Fruit fly (Drosophila melanogaster) whole organism, embryonic: Measurements from ENCODE around the gene CG33107.

Experiments used
- CG10431 ChIP-seq: fragments of 200-800 bp; sonication (Bioruptor generic); optimal IDR thresholded peaks from 3 replicates; lab custom pipeline; 2018; ENCODE audit warnings: missing biosample characterization, mild to moderate bottlenecking, missing genetic modification characterization
- CG12219 ChIP-seq: fragments of 200-800 bp; sonication (Bioruptor generic); optimal IDR thresholded peaks from 3 replicates; lab custom pipeline; 2018; ENCODE audit warnings: missing biosample characterization, mild to moderate bottlenecking, missing genetic modification characterization
- CG14860 ChIP-seq: fragments of 200-800 bp; sonication (Bioruptor generic); IDR thresholded peaks from 3 replicates; pipeline ENCODE4 v1.3.6; 2022; ENCODE audit warnings: missing biosample characterization, missing genetic modification characterization; ENCODE audit not compliant: partially characterized antibody
- CG17186 ChIP-seq: fragments of 200-800 bp; sonication (Bioruptor generic); optimal IDR thresholded peaks from 3 replicates; lab custom pipeline; 2017; ENCODE audit warnings: missing biosample characterization, missing genetic modification reagents, missing genetic modification characterization
- CG17802 ChIP-seq: fragments of 200-800 bp; sonication (Bioruptor generic); optimal IDR thresholded peaks from 2 replicates; lab custom pipeline; 2018; ENCODE audit warnings: missing biosample characterization, mild to moderate bottlenecking, missing genetic modification characterization, moderate library complexity
- CG18011 ChIP-seq: fragments of 200-800 bp; sonication (Bioruptor generic); optimal IDR thresholded peaks from 2 replicates; lab custom pipeline; 2017; ENCODE audit warnings: missing biosample characterization, missing genetic modification characterization, mild to moderate bottlenecking, moderate library complexity, missing genotype
- CG1832 ChIP-seq: fragments of 200-800 bp; sonication (Bioruptor generic); optimal IDR thresholded peaks from 2 replicates; lab custom pipeline; 2017; ENCODE audit warnings: missing biosample characterization, mild to moderate bottlenecking, missing genetic modification characterization, inconsistent platforms
- CG3163 ChIP-seq: fragments of 200-800 bp; sonication (Bioruptor generic); optimal IDR thresholded peaks from 3 replicates; lab custom pipeline; 2016; ENCODE audit warnings: missing biosample characterization, missing genetic modification characterization
- CG32772 ChIP-seq: fragments of 200-800 bp; sonication (Bioruptor generic); IDR thresholded peaks from 2 replicates; pipeline ENCODE4 v1.3.6; 2022; ENCODE audit warnings: missing biosample characterization, missing genetic modification characterization
- CG3995 ChIP-seq: fragments of 200-800 bp; sonication (Bioruptor generic); optimal IDR thresholded peaks from 3 replicates; lab custom pipeline; 2016; ENCODE audit warnings: missing biosample characterization, missing genetic modification characterization
- CG4404 ChIP-seq: fragments of 200-800 bp; sonication (Bioruptor generic); IDR thresholded peaks from 2 replicates; pipeline ENCODE4 v1.3.6; 2022; ENCODE audit warnings: missing biosample characterization, missing genetic modification characterization
- CG6654 ChIP-seq: fragments of 200-800 bp; sonication (Bioruptor generic); optimal IDR thresholded peaks from 2 replicates; lab custom pipeline; 2017; ENCODE audit warnings: missing biosample characterization, mild to moderate bottlenecking, missing genetic modification characterization
- CG6689 ChIP-seq: fragments of 200-800 bp; sonication (Bioruptor generic); IDR thresholded peaks from 2 replicates; pipeline ENCODE4 v1.3.6; 2022; ENCODE audit warnings: missing biosample characterization, missing genetic modification characterization
- CG6813 ChIP-seq: fragments of 200-800 bp; sonication (Bioruptor generic); optimal IDR thresholded peaks from 2 replicates; lab custom pipeline; 2017; ENCODE audit warnings: missing biosample characterization, missing genetic modification characterization, mild to moderate bottlenecking, moderate library complexity, missing genetic modification reagents
- CG7556 ChIP-seq: fragments of 200-800 bp; sonication (Bioruptor generic); optimal IDR thresholded peaks from 2 replicates; lab custom pipeline; 2017; ENCODE audit warnings: missing biosample characterization, mild to moderate bottlenecking, missing genetic modification characterization
- CG7745 ChIP-seq: fragments of 200-800 bp; sonication (Bioruptor generic); optimal IDR thresholded peaks from 2 replicates; lab custom pipeline; 2018; ENCODE audit warnings: missing biosample characterization, mild to moderate bottlenecking, missing genetic modification characterization, moderate library complexity
- CG8290 ChIP-seq, 3 experiments: fragments of 200-800 bp; sonication (Bioruptor generic); optimal IDR thresholded peaks; 2 replicates each; lab custom pipeline; 2016 to 2019; ENCODE audit warnings: missing biosample characterization in 3 of 3, missing genetic modification characterization in 3 of 3, mild to moderate bottlenecking in 2 of 3, moderate library complexity in 1 of 3
- CG8944 ChIP-seq: fragments of 200-800 bp; sonication (Bioruptor generic); optimal IDR thresholded peaks from 3 replicates; lab custom pipeline; 2016; ENCODE audit warnings: missing biosample characterization, missing genetic modification characterization
- CG9437 ChIP-seq: fragments of 200-800 bp; sonication (Bioruptor generic); optimal IDR thresholded peaks from 2 replicates; lab custom pipeline; 2018; ENCODE audit warnings: missing biosample characterization, mild to moderate bottlenecking, missing genetic modification characterization
- CG9609 ChIP-seq: fragments of 200-800 bp; sonication (Bioruptor generic); optimal IDR thresholded peaks from 3 replicates; lab custom pipeline; 2016; ENCODE audit warnings: missing biosample characterization, missing genetic modification characterization
- CG9876 ChIP-seq: fragments of 200-800 bp; sonication (Bioruptor generic); optimal IDR thresholded peaks from 2 replicates; lab custom pipeline; 2016; ENCODE audit warnings: missing biosample characterization, missing genetic modification characterization
- CHES-1-like ChIP-seq: fragments of 200-800 bp; sonication (Bioruptor generic); optimal IDR thresholded peaks from 2 replicates; lab custom pipeline; 2016; ENCODE audit warnings: missing biosample characterization, missing genetic modification characterization
- D ChIP-seq, 2 experiments: fragments of 200-800 bp in 1 of 2; fragments of >200 bp in 1 of 2; sonication (Bioruptor generic) in 1 of 2; optimal IDR thresholded peaks; 2 replicates in 1 of 2; 3 replicates in 1 of 2; lab custom pipeline; 2017; ENCODE audit warnings: mild to moderate bottlenecking in 1 of 2, missing biosample characterization in 1 of 2, missing genetic modification characterization in 1 of 2, missing genetic modification reagents in 1 of 2
- HHEX ChIP-seq: fragments of 200-800 bp; sonication (Bioruptor generic); optimal IDR thresholded peaks from 3 replicates; lab custom pipeline; 2017; ENCODE audit warnings: missing biosample characterization, mild to moderate bottlenecking, missing genetic modification characterization, missing genetic modification reagents
- HmgZ ChIP-seq: fragments of 200-800 bp; sonication (Bioruptor generic); optimal IDR thresholded peaks from 2 replicates; lab custom pipeline; 2018; ENCODE audit warnings: missing biosample characterization, mild to moderate bottlenecking, missing genetic modification characterization
- Hmx ChIP-seq: fragments of 200-800 bp; sonication (Bioruptor generic); optimal IDR thresholded peaks from 2 replicates; lab custom pipeline; 2016; ENCODE audit warnings: missing biosample characterization, missing genetic modification characterization
- Lhr ChIP-seq: fragments of 200-800 bp; sonication (Bioruptor generic); optimal IDR thresholded peaks from 3 replicates; lab custom pipeline; 2017; ENCODE audit warnings: mild to moderate bottlenecking, missing biosample characterization, missing genetic modification reagents, missing genetic modification characterization
- Opbp ChIP-seq: fragments of 200-800 bp; sonication (Bioruptor generic); IDR thresholded peaks from 3 replicates; pipeline ENCODE4 v1.3.6; 2022; ENCODE audit warnings: missing biosample characterization, missing genetic modification characterization; ENCODE audit not compliant: partially characterized antibody
- Optix ChIP-seq: fragments of 200-800 bp; sonication (Bioruptor generic); IDR thresholded peaks from 3 replicates; pipeline ENCODE4 v1.3.6; 2022; ENCODE audit warnings: missing biosample characterization, missing genetic modification characterization
- Side ChIP-seq: fragments of 200-800 bp; sonication (Bioruptor generic); optimal IDR thresholded peaks from 2 replicates; lab custom pipeline; 2016; ENCODE audit warnings: missing biosample characterization, missing genetic modification characterization
- Sin3A ChIP-seq: fragments of >200 bp; optimal IDR thresholded peaks from 2 replicates; lab custom pipeline; 2018
- Six4 ChIP-seq: fragments of 200-800 bp; sonication (Bioruptor generic); optimal IDR thresholded peaks from 2 replicates; lab custom pipeline; 2016; ENCODE audit warnings: missing biosample characterization, missing genetic modification characterization
- ac ChIP-seq: fragments of 200-800 bp; sonication (Bioruptor generic); optimal IDR thresholded peaks from 3 replicates; lab custom pipeline; 2017; ENCODE audit warnings: missing biosample characterization, mild to moderate bottlenecking, missing genetic modification characterization
- ara ChIP-seq: fragments of 200-800 bp; sonication (Bioruptor generic); IDR thresholded peaks from 2 replicates; pipeline ENCODE4 v1.3.6; 2022; ENCODE audit warnings: missing biosample characterization, missing genetic modification characterization
- bcd ChIP-seq: fragments of 200-800 bp; sonication (Bioruptor generic); optimal IDR thresholded peaks from 2 replicates; lab custom pipeline; 2017; ENCODE audit warnings: missing biosample characterization, mild to moderate bottlenecking, missing genetic modification characterization
- en ChIP-seq: fragments of 200-800 bp; sonication (Bioruptor generic); optimal IDR thresholded peaks from 2 replicates; lab custom pipeline; 2016; ENCODE audit warnings: missing biosample characterization, missing genetic modification characterization
- fd102C ChIP-seq: fragments of 200-800 bp; sonication (Bioruptor generic); optimal IDR thresholded peaks from 2 replicates; lab custom pipeline; 2018; ENCODE audit warnings: missing biosample characterization, mild to moderate bottlenecking, missing genetic modification characterization, moderate library complexity
- gfzf ChIP-seq: fragments of 200-800 bp; sonication (Bioruptor generic); optimal IDR thresholded peaks from 2 replicates; lab custom pipeline; 2016; ENCODE audit warnings: missing biosample characterization, mild to moderate bottlenecking, missing genetic modification characterization, moderate library complexity
- hb ChIP-seq: fragments of 200-800 bp; sonication (Bioruptor generic); IDR thresholded peaks from 3 replicates; pipeline ENCODE4 v1.3.6; 2022; ENCODE audit warnings: missing biosample characterization, missing genetic modification characterization; ENCODE audit not compliant: partially characterized antibody
- maf-S ChIP-seq: fragments of 200-800 bp; sonication (Bioruptor generic); optimal IDR thresholded peaks from 2 replicates; lab custom pipeline; 2016; ENCODE audit warnings: missing biosample characterization, missing genetic modification characterization
- mirr ChIP-seq: fragments of 200-800 bp; sonication (Bioruptor generic); optimal IDR thresholded peaks from 3 replicates; lab custom pipeline; 2018; ENCODE audit warnings: missing biosample characterization, mild to moderate bottlenecking, missing genetic modification characterization
- nmo ChIP-seq: fragments of 200-800 bp; sonication (Bioruptor generic); optimal IDR thresholded peaks from 2 replicates; lab custom pipeline; 2018; ENCODE audit warnings: missing biosample characterization, mild to moderate bottlenecking, missing genetic modification characterization, moderate library complexity
- salm ChIP-seq: fragments of 200-800 bp; sonication (Bioruptor generic); optimal IDR thresholded peaks from 2 replicates; lab custom pipeline; 2018; ENCODE audit warnings: missing biosample characterization, mild to moderate bottlenecking, missing genetic modification characterization
- sens-2 ChIP-seq: fragments of 200-800 bp; sonication (Bioruptor generic); IDR thresholded peaks from 2 replicates; pipeline ENCODE4 v1.3.6; 2022; ENCODE audit warnings: missing biosample characterization, missing genetic modification characterization
- sisA ChIP-seq: fragments of 200-800 bp; sonication (Bioruptor generic); IDR thresholded peaks from 2 replicates; pipeline ENCODE4 v1.3.6; 2022; ENCODE audit warnings: missing biosample characterization, missing genetic modification characterization
- so ChIP-seq: fragments of 200-800 bp; sonication (Bioruptor generic); IDR thresholded peaks from 3 replicates; pipeline ENCODE4 v1.3.6; 2022; ENCODE audit warnings: missing biosample characterization, missing genetic modification characterization
- sr ChIP-seq: fragments of 200-800 bp; sonication (Bioruptor generic); IDR thresholded peaks from 3 replicates; pipeline ENCODE4 v1.3.6; 2022; ENCODE audit warnings: missing biosample characterization, missing genetic modification characterization
- tup ChIP-seq: fragments of 200-800 bp; sonication (Bioruptor generic); optimal IDR thresholded peaks from 2 replicates; lab custom pipeline; 2016; ENCODE audit warnings: missing biosample characterization, mild to moderate bottlenecking, missing genetic modification characterization, moderate library complexity
- zen2 ChIP-seq: fragments of 200-800 bp; sonication (Bioruptor generic); IDR thresholded peaks from 3 replicates; pipeline ENCODE4 v1.3.6; 2022; ENCODE audit warnings: missing biosample characterization, missing genetic modification characterization; ENCODE audit not compliant: partially characterized antibody
- zf30C ChIP-seq: fragments of 200-800 bp; sonication (Bioruptor generic); optimal IDR thresholded peaks from 3 replicates; lab custom pipeline; 2018; ENCODE audit warnings: missing biosample characterization, mild to moderate bottlenecking, missing genetic modification characterization

The CG33107 gene

DNA sequence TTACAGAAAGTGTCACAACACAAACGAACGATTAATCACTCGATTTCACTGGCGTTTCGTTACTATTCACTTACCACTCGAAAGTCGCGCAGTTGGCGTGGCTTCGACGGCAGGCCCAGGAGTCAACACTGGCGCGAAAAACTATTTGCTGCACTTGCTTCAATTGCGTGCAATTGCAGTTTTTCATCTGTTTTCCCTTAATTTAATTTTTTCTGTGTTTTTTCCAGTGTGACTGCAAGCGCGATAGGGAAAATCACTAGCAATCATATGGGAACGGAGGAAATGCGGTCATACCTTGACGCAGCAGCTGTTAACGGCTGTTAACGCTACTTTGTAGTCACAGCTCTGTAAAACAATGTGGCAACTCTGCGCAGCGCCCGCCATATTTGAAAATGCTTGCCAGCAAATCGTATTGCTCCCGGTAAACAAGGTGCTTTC is 36.9 kb downstream of the CG33107 start, which contains the start of gene AdipoR (continued):
- no peak for TF ChIP-seq maf-S (GFP tag; lab: Kevin White, UChicago)
- TF ChIP-seq Sin3A (lab: Kevin White, UChicago) = peak; percentile 65
- no peak for TF ChIP-seq fd102C
- TF ChIP-seq bcd = peak; percentile 34
- TF ChIP-seq Hmx (GFP tag; lab: Kevin White, UChicago) = no peak
- no peak for TF ChIP-seq CG12219 (GFP tag; lab: Kevin White, UChicago)
- TF ChIP-seq CG6813 = no peak
- no peak for TF ChIP-seq en
- no peak for TF ChIP-seq Six4 (GFP tag; lab: Kevin White, UChicago)
- TF ChIP-seq CG7556 (GFP tag; lab: Kevin White, UChicago) = no peak
- TF ChIP-seq HHEX (GFP tag; lab: Kevin White, UChicago) = no peak
- TF ChIP-seq hb (GFP tag; lab: Robert Waterston, UW) = no peak
- TF ChIP-seq Side (GFP tag; lab: Kevin White, UChicago) = peak; percentile 19
- no peak for TF ChIP-seq D (optimal IDR thresholded peaks at IDR 0.05; lab: Kevin White, UChicago)
- no peak for TF ChIP-seq D (GFP tag; optimal IDR thresholded peaks at IDR 0.05; lab: Kevin White, UChicago)
- no peak for TF ChIP-seq CG6689
- peak; percentile 84 for TF ChIP-seq CG17186 (GFP tag; lab: Kevin White, UChicago)
- TF ChIP-seq CG9437 (GFP tag; lab: Kevin White, UChicago) = peak; percentile 38
- TF ChIP-seq CHES-1-like (GFP tag; lab: Kevin White, UChicago) = peak; percentile 38
- TF ChIP-seq CG18011 (GFP tag; lab: Kevin White, UChicago) = no peak
- peak; percentile 88 for TF ChIP-seq CG3995
- no peak for TF ChIP-seq CG4404 (GFP tag; lab: Robert Waterston, UW)
- TF ChIP-seq CG10431 (GFP tag; lab: Kevin White, UChicago) = no peak
- TF ChIP-seq nmo (GFP tag; lab: Kevin White, UChicago) = peak; percentile 58
- TF ChIP-seq salm (tag; lab: Kevin White, UChicago) = no peak
- peak; percentile 14 for TF ChIP-seq mirr (GFP tag; lab: Kevin White, UChicago)
- TF ChIP-seq CG17802 (tag; lab: Kevin White, UChicago) = no peak
- TF ChIP-seq CG8290 (GFP tag; optimal IDR thresholded peaks at IDR 0.05; lab: Kevin White, UChicago) = no peak
- peak in 1 of 2 experiments; percentile 64 for TF ChIP-seq CG8290 (tag; optimal IDR thresholded peaks at IDR 0.05; lab: Kevin White, UChicago)
- no peak for TF ChIP-seq Optix (GFP tag; lab: Robert Waterston, UW)
- TF ChIP-seq sr (GFP tag; lab: Robert Waterston, UW) = no peak
- no peak for TF ChIP-seq CG8944 (GFP tag; lab: Kevin White, UChicago)
- no peak for TF ChIP-seq CG6654 (GFP tag; lab: Kevin White, UChicago)
- TF ChIP-seq CG7745 (tag; lab: Kevin White, UChicago) = no peak
- TF ChIP-seq so (GFP tag; lab: Robert Waterston, UW) = no peak
- TF ChIP-seq Opbp = peak; percentile 63; the same call in 1 of the 3 replicates
- peak; percentile 95 for TF ChIP-seq zf30C (GFP tag; lab: Kevin White, UChicago)
- no peak for TF ChIP-seq CG32772 (GFP tag; lab: Robert Waterston, UW)
- TF ChIP-seq CG9876 (GFP tag; lab: Kevin White, UChicago) = no peak
- TF ChIP-seq HmgZ (tag; lab: Kevin White, UChicago) = peak; percentile 56
- no peak for TF ChIP-seq ac (GFP tag; lab: Kevin White, UChicago)
- no peak for TF ChIP-seq zen2 (GFP tag; lab: Robert Waterston, UW)
- TF ChIP-seq tup = no peak
- no peak for TF ChIP-seq sisA (GFP tag; lab: Robert Waterston, UW)
- TF ChIP-seq CG1832 (GFP tag; lab: Kevin White, UChicago) = no peak
- no peak for TF ChIP-seq ara (GFP tag; lab: Robert Waterston, UW)
- peak; percentile 97 for TF ChIP-seq gfzf (GFP tag; lab: Kevin White, UChicago)
- TF ChIP-seq sens-2 (GFP tag; lab: Robert Waterston, UW) = no peak
- TF ChIP-seq Lhr (GFP tag; lab: Kevin White, UChicago) = peak; percentile 48
- TF ChIP-seq CG14860 = no peak
- no peak for TF ChIP-seq CG9609 (GFP tag; lab: Kevin White, UChicago)
- TF ChIP-seq CG3163 (GFP tag; lab: Kevin White, UChicago) = no peak
